Worm (Caenorhabditis elegans): ENCODE measurements around the gene gnrr-4.

Gene gnrr-4

DNA sequence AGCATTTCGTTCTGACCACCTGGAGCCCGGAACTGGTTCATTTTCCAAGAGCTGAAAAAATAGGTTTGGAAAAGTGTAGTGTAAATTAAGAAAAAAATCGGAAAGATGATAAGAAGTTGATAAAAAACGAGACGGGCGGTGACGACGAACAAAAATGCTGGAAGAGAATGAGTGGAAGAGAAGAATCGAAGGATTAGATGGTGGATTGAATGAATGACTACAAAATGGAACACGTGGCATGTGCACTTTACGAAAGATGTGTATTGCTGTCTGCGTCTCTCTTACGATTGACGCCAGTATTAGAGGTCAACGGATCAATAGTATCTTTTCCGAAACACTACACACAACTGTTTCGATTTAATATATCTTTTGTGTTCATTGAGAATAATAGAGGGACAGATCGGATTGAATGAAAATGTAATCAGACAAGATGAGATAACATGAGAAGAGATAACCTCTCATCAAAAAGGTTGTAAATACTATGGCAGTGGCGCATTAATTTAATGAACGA, 37.6 kb upstream of the gnrr-4 start, which contains the start of gene sft-4:
sft-4 (minus strand) TSS at position 51 of the 511 bp plus-strand sequence.
- TF ChIP-seq nhr-77 (tag; optimal IDR thresholded peaks at IDR 0.05): no peak
- no peak for TF ChIP-seq nhr-12 (tag; optimal IDR thresholded peaks at IDR 0.05)
- TF ChIP-seq lin-13 (GFP tag; optimal IDR thresholded peaks at IDR 0.05): no peak
- no peak for TF ChIP-seq grh-1 (GFP tag; IDR thresholded peaks at IDR 0.05)
- TF ChIP-seq hpl-2 (GFP tag; optimal IDR thresholded peaks at IDR 0.05): no peak
- no peak for TF ChIP-seq fkh-10 (GFP tag; optimal IDR thresholded peaks at IDR 0.05)
- TF ChIP-seq nhr-90 (tag; optimal IDR thresholded peaks at IDR 0.05; ENCODE audit: poor library complexity): peak; percentile 35
- peak; percentile 9 for TF ChIP-seq elt-2 (tag; optimal IDR thresholded peaks at IDR 0.05)
- no peak for TF ChIP-seq ceh-8 (GFP tag; optimal IDR thresholded peaks at IDR 0.05)
- TF ChIP-seq nhr-20 (tag; optimal IDR thresholded peaks at IDR 0.05): peak; percentile 48
- peak; percentile 50 for TF ChIP-seq ztf-4 (tag; optimal IDR thresholded peaks at IDR 0.05)
- peak; percentile 14 for TF ChIP-seq lir-3 (tag; optimal IDR thresholded peaks at IDR 0.05; ENCODE audit: poor library complexity)
- TF ChIP-seq hlh-4 (tag; optimal IDR thresholded peaks at IDR 0.05): no peak
- no peak for TF ChIP-seq ceh-88 (GFP tag; IDR thresholded peaks at IDR 0.05)
- no peak for TF ChIP-seq fkh-4 (tag; optimal IDR thresholded peaks at IDR 0.05; ENCODE audit: borderline replicate concordance)
- TF ChIP-seq mab-9 (GFP tag; IDR thresholded peaks at IDR 0.05): no peak
- TF ChIP-seq alr-1 (tag; optimal IDR thresholded peaks at IDR 0.05; ENCODE audit: borderline replicate concordance): no peak
- TF ChIP-seq rnt-1 (tag; optimal IDR thresholded peaks at IDR 0.05): peak; percentile 61
- TF ChIP-seq lsy-2 (tag; optimal IDR thresholded peaks at IDR 0.05): peak; percentile 39 to 40
- no peak for TF ChIP-seq C34B4.2 (tag; optimal IDR thresholded peaks at IDR 0.05)
- TF ChIP-seq pax-3 (tag; optimal IDR thresholded peaks at IDR 0.05): no peak
- no peak for TF ChIP-seq sptf-1 (tag; optimal IDR thresholded peaks at IDR 0.05)
- peak in 1 of 2 experiments; percentile 85 for TF ChIP-seq mdl-1 (tag; optimal IDR thresholded peaks at IDR 0.05)
- TF ChIP-seq jun-1 (tag; optimal IDR thresholded peaks at IDR 0.05): no peak
- no peak for TF ChIP-seq ceh-82 (tag; optimal IDR thresholded peaks at IDR 0.05)
- TF ChIP-seq blmp-1 (tag; optimal IDR thresholded peaks at IDR 0.05): peak; percentile 44
- no peak for TF ChIP-seq tlp-1 (tag; optimal IDR thresholded peaks at IDR 0.05)
- no peak for TF ChIP-seq efl-3 (GFP tag; optimal IDR thresholded peaks at IDR 0.05)
- TF ChIP-seq unc-30 (tag; optimal IDR thresholded peaks at IDR 0.05): no peak
- peak; percentile 80 for TF ChIP-seq lin-14 (GFP tag; optimal IDR thresholded peaks at IDR 0.05)
- no peak for TF ChIP-seq nhr-11 (tag; optimal IDR thresholded peaks at IDR 0.05)
- TF ChIP-seq nhr-47 (tag; optimal IDR thresholded peaks at IDR 0.05): peak; percentile 17
- TF ChIP-seq lin-39 (tag; optimal IDR thresholded peaks at IDR 0.05): no peak
- TF ChIP-seq lin-15B (tag; optimal IDR thresholded peaks at IDR 0.05): no peak
- peak; percentile 77 for TF ChIP-seq nhr-71 (tag; optimal IDR thresholded peaks at IDR 0.05)
- TF ChIP-seq efl-1 (optimal IDR thresholded peaks at IDR 0.05): peak; percentile 0 to 11
- no peak for TF ChIP-seq efl-1 (GFP tag; optimal IDR thresholded peaks at IDR 0.05 in 1 of 2)
- TF ChIP-seq lin-35 (GFP tag; optimal IDR thresholded peaks at IDR 0.05): peak in 1 of 2 experiments; percentile 1
- peak; percentile 36 for TF ChIP-seq nhr-85 (tag)
- no peak for TF ChIP-seq nhr-84 (tag; optimal IDR thresholded peaks at IDR 0.05)
- TF ChIP-seq isw-1 (GFP tag; IDR thresholded peaks at IDR 0.05): no peak
- TF ChIP-seq egl-27 (tag; optimal IDR thresholded peaks at IDR 0.05): no peak
- TF ChIP-seq nhr-28 (tag; optimal IDR thresholded peaks at IDR 0.05): no peak
- TF ChIP-seq mep-1 (tag; optimal IDR thresholded peaks at IDR 0.05): peak; percentile 40
- peak in 2 of 6 experiments; percentile 15 to 17 for TF ChIP-seq elt-3 (tag; optimal IDR thresholded peaks at IDR 0.05)
- TF ChIP-seq snu-23 (GFP tag; optimal IDR thresholded peaks at IDR 0.05): peak; percentile 65
- no peak for TF ChIP-seq ztf-11 (tag; optimal IDR thresholded peaks at IDR 0.05)
- TF ChIP-seq irx-1 (tag; optimal IDR thresholded peaks at IDR 0.05): no peak
- TF ChIP-seq unc-130 (tag; optimal IDR thresholded peaks at IDR 0.05): no peak
- no peak for TF ChIP-seq nhr-237 (tag; optimal IDR thresholded peaks at IDR 0.05)
- no peak for TF ChIP-seq ceh-90 (tag; optimal IDR thresholded peaks at IDR 0.05)
- TF ChIP-seq ces-1 (GFP tag; optimal IDR thresholded peaks at IDR 0.05): no peak
- TF ChIP-seq pag-3 (tag; optimal IDR thresholded peaks at IDR 0.05; ENCODE audit: borderline replicate concordance, insufficient read depth): no peak

Data from whole organism, L1 larva.